Worm (Caenorhabditis elegans): ENCODE results near the gene dhs-14.

The dhs-14 gene

DNA sequence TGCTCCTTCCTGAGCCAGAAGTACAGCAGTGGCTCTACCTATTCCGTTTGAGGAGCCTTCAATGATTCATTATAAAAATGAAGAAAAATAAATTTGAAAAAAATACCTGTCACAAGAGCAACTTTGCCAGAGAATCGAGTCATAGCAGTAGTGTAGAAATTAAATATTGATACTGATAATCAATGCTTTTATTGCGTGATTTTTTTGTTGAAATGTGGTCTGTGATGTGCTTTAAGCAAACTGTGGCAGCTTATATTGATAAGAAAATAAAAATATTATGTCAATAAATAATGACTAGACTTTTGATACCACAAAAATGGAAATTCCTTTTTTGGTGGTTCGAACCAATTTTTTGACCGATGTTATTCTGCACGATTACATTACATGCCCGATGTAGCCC lies at the start of gene dhs-14:
TSS of gene dhs-14 (minus strand) at position 149 of the 400 bp plus-strand sequence.
- TF ChIP-seq ceh-18 (tag; optimal IDR thresholded peaks at IDR 0.05) (no peak), ceh-19 (GFP tag; optimal IDR thresholded peaks at IDR 0.05) (no peak), madf-2 (tag; optimal IDR thresholded peaks at IDR 0.05) (no peak), ceh-31 (tag; optimal IDR thresholded peaks at IDR 0.05) (no peak), ref-2 (tag; optimal IDR thresholded peaks at IDR 0.05) (no peak), ceh-30 (tag; optimal IDR thresholded peaks at IDR 0.05) (no peak), eyg-1 (tag; optimal IDR thresholded peaks at IDR 0.05) (no peak), C08G9.2 (tag; optimal IDR thresholded peaks at IDR 0.05) (no peak), pha-2 (tag; optimal IDR thresholded peaks at IDR 0.05) (no peak), ceh-45 (GFP tag; IDR thresholded peaks at IDR 0.05) (no peak), unc-86 (tag; optimal IDR thresholded peaks at IDR 0.05) (no peak), ttx-3 (tag; optimal IDR thresholded peaks at IDR 0.05) (no peak), elt-2 (tag; optimal IDR thresholded peaks at IDR 0.05) (no peak), sox-4 (tag; optimal IDR thresholded peaks at IDR 0.05) (no peak), pat-9 (tag; optimal IDR thresholded peaks at IDR 0.05) (no peak)

ce11 chrV:2813856-2814255 lies 48.9 kb upstream of the dhs-14 start, which contains the start of gene F54E2.9:
Gene F54E2.9, minus strand, starts transcription at chrV:2813987.
- no peak for TF ChIP-seq pag-3 (tag; optimal IDR thresholded peaks at IDR 0.05; ENCODE audit: borderline replicate concordance)
- TF ChIP-seq ama-1 (optimal IDR thresholded peaks at IDR 0.05), result no peak
- no peak for TF ChIP-seq mec-3 (tag; optimal IDR thresholded peaks at IDR 0.05; ENCODE audit: borderline replicate concordance)
- no peak for TF ChIP-seq ceh-2 (tag; optimal IDR thresholded peaks at IDR 0.05)
- TF ChIP-seq eyg-1 (tag; optimal IDR thresholded peaks at IDR 0.05), result no peak
- no peak for TF ChIP-seq C38D4.7 (GFP tag; optimal IDR thresholded peaks at IDR 0.05)
- TF ChIP-seq ceh-19 (GFP tag; optimal IDR thresholded peaks at IDR 0.05), result no peak
- no peak for TF ChIP-seq tbx-7 (tag; optimal IDR thresholded peaks at IDR 0.05)

- TF ChIP-seq ceh-30 (tag; optimal IDR thresholded peaks at IDR 0.05), result no peak
- peak; percentile 45 for TF ChIP-seq elt-2 (tag; optimal IDR thresholded peaks at IDR 0.05)
Observed at ce11 chrV:2810164-2810563, 45.2 kb upstream of the dhs-14 start, which contains the start of gene F54E2.1. Gene F54E2.1, plus strand, starts transcription at chrV:2810398.

- TF ChIP-seq ceh-18 (tag; optimal IDR thresholded peaks at IDR 0.05), result peak; percentile 45
- TF ChIP-seq ceh-31 (tag; optimal IDR thresholded peaks at IDR 0.05), result no peak
- TF ChIP-seq ceh-2 (tag; optimal IDR thresholded peaks at IDR 0.05), result no peak
- TF ChIP-seq ceh-30 (tag; optimal IDR thresholded peaks at IDR 0.05), result no peak
- peak; percentile 82 for TF ChIP-seq rnt-1 (tag; optimal IDR thresholded peaks at IDR 0.05)
- no peak for TF ChIP-seq ztf-16 (tag; optimal IDR thresholded peaks at IDR 0.05)
- no peak for TF ChIP-seq tbx-7 (tag; optimal IDR thresholded peaks at IDR 0.05)
- no peak for TF ChIP-seq elt-4 (tag; optimal IDR thresholded peaks at IDR 0.05)
- no peak for TF ChIP-seq C08G9.2 (tag; optimal IDR thresholded peaks at IDR 0.05)
- TF ChIP-seq nhr-11 (tag; optimal IDR thresholded peaks at IDR 0.05), result no peak
- TF ChIP-seq pat-9 (tag; optimal IDR thresholded peaks at IDR 0.05), result no peak
- TF ChIP-seq T23F11.4 (GFP tag; optimal IDR thresholded peaks at IDR 0.05), result no peak
- TF ChIP-seq dmd-4 (tag; optimal IDR thresholded peaks at IDR 0.05; ENCODE audit: borderline replicate concordance), result no peak
- TF ChIP-seq unc-42 (tag; optimal IDR thresholded peaks at IDR 0.05), result no peak
Observed at ce11 chrV:2809443-2809842, 44.4 kb upstream of the dhs-14 start.

- no peak for TF ChIP-seq sox-4 (tag; optimal IDR thresholded peaks at IDR 0.05)
- no peak for TF ChIP-seq ceh-6 (GFP tag; optimal IDR thresholded peaks at IDR 0.05)
- no peak for TF ChIP-seq ceh-31 (tag; optimal IDR thresholded peaks at IDR 0.05)
Observed at ce11 chrV:2807760-2808159, 42.8 kb upstream of the dhs-14 start, which contains the start of gene ketn-1. Gene ketn-1, minus strand, starts transcription at chrV:2807860.

- TF ChIP-seq ceh-18 (tag; optimal IDR thresholded peaks at IDR 0.05) (peak; percentile 62), gmeb-2 (tag; optimal IDR thresholded peaks at IDR 0.05) (no peak), tbx-7 (tag; optimal IDR thresholded peaks at IDR 0.05) (no peak), nfya-1 (tag; optimal IDR thresholded peaks at IDR 0.05) (peak; percentile 66), lim-6 (tag; optimal IDR thresholded peaks at IDR 0.05) (no peak), unc-55 (GFP tag; optimal IDR thresholded peaks at IDR 0.05) (no peak)
Observed at ce11 chrV:2803258-2803657, 38.3 kb upstream of the dhs-14 start.
